Worm (Caenorhabditis elegans): Measurements from ENCODE around the gene R10F2.4.
A peak's percentile ranks its signal among the peaks of the same experiment; 100 is the strongest.

- TF ChIP-seq egl-27 (tag; optimal IDR thresholded peaks at IDR 0.05) (no peak), skn-1 (tag; optimal IDR thresholded peaks at IDR 0.05) (peak; percentile 59), jun-1 (tag; optimal IDR thresholded peaks at IDR 0.05) (peak; percentile 55), ces-1 (GFP tag; optimal IDR thresholded peaks at IDR 0.05) (no peak), ceh-82 (tag; optimal IDR thresholded peaks at IDR 0.05) (peak in 1 of 3 experiments; percentile 16), nhr-11 (tag; optimal IDR thresholded peaks at IDR 0.05) (no peak), blmp-1 (tag; optimal IDR thresholded peaks at IDR 0.05) (peak; percentile 97), nhr-237 (tag; optimal IDR thresholded peaks at IDR 0.05) (no peak), F16B12.6 (tag; optimal IDR thresholded peaks at IDR 0.05) (no peak)
Measured at ce11 chrIII:2875946-2876345, 47.0 kb downstream of the R10F2.4 start.

Measured in whole organism, L1 larva.